Worm (Caenorhabditis elegans): ENCODE results near the gene C34F11.2.

- no peak for TF ChIP-seq ztf-23 (GFP tag; IDR thresholded peaks at IDR 0.05)
- no peak for TF ChIP-seq flt-1 (GFP tag; IDR thresholded peaks at IDR 0.05)
- TF ChIP-seq ztf-29 (GFP tag; IDR thresholded peaks at IDR 0.05) = no peak
- no peak for TF ChIP-seq T22C8.4 (GFP tag; IDR thresholded peaks at IDR 0.05)
- TF ChIP-seq tab-1 (GFP tag; IDR thresholded peaks at IDR 0.05) = no peak
- no peak for TF ChIP-seq cog-1 (tag; optimal IDR thresholded peaks at IDR 0.05)
- no peak for TF ChIP-seq med-1 (GFP tag; optimal IDR thresholded peaks at IDR 0.05; ENCODE audit: insufficient read depth)
- no peak for TF ChIP-seq klf-2 (GFP tag; conservative IDR thresholded peaks at IDR 0.05)
- no peak for TF ChIP-seq ref-1 (GFP tag; conservative IDR thresholded peaks at IDR 0.05)
Measured at ce11 chrII:5212675-5213074, 605 bp downstream of the C34F11.2 start, which contains the start of gene C34F11.1.

Data from whole organism, midembryonic.